Fruit fly (Drosophila melanogaster): ENCODE data around the gene msn.

Gene msn

dm6 chr3L:2567050-2567609 lies 19.2 kb downstream of the msn start:
- no peak for TF ChIP-seq Jra (GFP tag; optimal IDR thresholded peaks at IDR 0.05)
- no peak for TF ChIP-seq usp (GFP tag; optimal IDR thresholded peaks at IDR 0.05)
- no peak for TF ChIP-seq brk (GFP tag; optimal IDR thresholded peaks at IDR 0.05)
- TF ChIP-seq ey (GFP tag; optimal IDR thresholded peaks at IDR 0.05) = no peak
- TF ChIP-seq Hr83 (GFP tag; optimal IDR thresholded peaks at IDR 0.05; ENCODE audit: poor library complexity, severe bottlenecking) = no peak
- no peak for TF ChIP-seq Hr78 (GFP tag; optimal IDR thresholded peaks at IDR 0.05)
- TF ChIP-seq HLH106 (tag; optimal IDR thresholded peaks at IDR 0.05) = no peak
- no peak for TF ChIP-seq Sp1 (GFP tag; optimal IDR thresholded peaks at IDR 0.05)
- TF ChIP-seq woc (GFP tag; optimal IDR thresholded peaks at IDR 0.05) = no peak
- TF ChIP-seq Dif (GFP tag; optimal IDR thresholded peaks at IDR 0.05; ENCODE audit: partially characterized antibody) = no peak
- TF ChIP-seq pan (optimal IDR thresholded peaks at IDR 0.05) = no peak

dm6 chr3L:2566029-2566428 lies 20.3 kb downstream of the msn start:
- TF ChIP-seq sage (GFP tag; optimal IDR thresholded peaks at IDR 0.05) (no peak), sv (GFP tag; optimal IDR thresholded peaks at IDR 0.05) (no peak), Sp1 (GFP tag; optimal IDR thresholded peaks at IDR 0.05) (no peak), Rel (GFP tag; optimal IDR thresholded peaks at IDR 0.05) (no peak), Rel (tag; optimal IDR thresholded peaks at IDR 0.05) (peak; percentile 18), lola (GFP tag; optimal IDR thresholded peaks at IDR 0.05) (no peak)

DNA sequence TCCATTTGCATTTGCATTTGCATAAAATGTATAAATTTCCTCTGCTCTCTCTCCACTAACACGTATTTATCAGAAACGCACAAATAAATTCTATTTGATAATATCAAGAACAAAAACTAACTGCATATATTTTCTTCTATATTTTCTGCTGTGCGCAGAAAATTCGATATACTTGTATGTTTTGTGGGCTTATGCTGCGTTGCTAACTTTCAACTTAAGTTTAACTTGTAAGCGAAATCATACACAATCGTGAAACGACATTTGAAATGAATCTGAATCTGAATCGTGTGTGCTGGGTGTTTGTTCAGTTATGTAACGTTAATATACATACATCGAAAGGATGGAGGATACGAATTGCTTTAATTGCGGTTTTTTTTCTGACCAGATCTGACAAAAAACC lies 30.7 kb downstream of the msn start:
- TF ChIP-seq GATAd (GFP tag; optimal IDR thresholded peaks at IDR 0.05) = no peak
- TF ChIP-seq usp (GFP tag; optimal IDR thresholded peaks at IDR 0.05) = no peak
- no peak for TF ChIP-seq jim (GFP tag; optimal IDR thresholded peaks at IDR 0.05)
- TF ChIP-seq tai (GFP tag; optimal IDR thresholded peaks at IDR 0.05) = no peak
- no peak for TF ChIP-seq HLH106 (tag; optimal IDR thresholded peaks at IDR 0.05)
- no peak for TF ChIP-seq Dfd (GFP tag; optimal IDR thresholded peaks at IDR 0.05)
- no peak for TF ChIP-seq Rel (GFP tag; optimal IDR thresholded peaks at IDR 0.05)
- no peak for TF ChIP-seq Rel (tag; optimal IDR thresholded peaks at IDR 0.05)
- no peak for TF ChIP-seq Hr83 (GFP tag; optimal IDR thresholded peaks at IDR 0.05; ENCODE audit: poor library complexity, severe bottlenecking)
- TF ChIP-seq Myc (optimal IDR thresholded peaks at IDR 0.05) = no peak

DNA sequence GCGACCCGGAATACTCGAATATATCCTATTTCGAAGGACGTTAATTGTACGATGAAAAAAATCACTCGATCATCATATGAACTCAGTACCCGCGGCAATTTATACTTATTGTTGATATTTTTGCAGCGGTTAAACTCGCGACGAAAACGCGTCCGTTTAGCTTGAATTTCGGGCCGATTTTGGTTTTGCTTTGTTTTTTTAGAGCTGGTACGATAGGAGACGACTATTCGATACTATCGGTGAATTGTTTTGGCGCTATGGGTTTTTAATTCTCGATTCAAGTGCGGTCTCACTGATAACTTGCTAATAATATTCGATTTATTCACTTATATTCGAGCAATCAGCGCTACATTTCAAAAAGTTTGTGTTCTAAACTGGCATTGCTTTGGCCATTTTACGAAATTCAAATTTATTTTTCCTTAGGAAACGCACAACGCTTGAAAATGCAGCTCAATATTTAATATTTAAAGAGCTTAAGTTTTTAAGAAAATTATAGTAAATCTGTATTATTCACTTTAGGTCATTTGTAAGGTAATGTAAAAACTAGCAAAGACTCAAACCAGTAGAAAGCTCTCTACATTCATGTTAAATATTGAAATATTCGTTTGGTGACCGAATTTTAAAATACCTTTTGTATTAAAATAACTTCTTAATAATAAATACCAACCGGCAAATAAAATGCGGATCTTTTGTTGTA lies 32.1 kb downstream of the msn start, which contains the start of gene Spn:
Spn (minus strand) TSS at position 175 of the 697 bp plus-strand sequence.
- TF ChIP-seq dsf (GFP tag; optimal IDR thresholded peaks at IDR 0.05; ENCODE audit: borderline replicate concordance) = no peak
- peak; percentile 60 for TF ChIP-seq Sp1 (GFP tag; optimal IDR thresholded peaks at IDR 0.05)
- TF ChIP-seq Mio (GFP tag; optimal IDR thresholded peaks at IDR 0.05) = peak; percentile 36
- TF ChIP-seq pan (optimal IDR thresholded peaks at IDR 0.05) = no peak
- TF ChIP-seq CG32264 (GFP tag; optimal IDR thresholded peaks at IDR 0.05) = peak; percentile 54
- TF ChIP-seq OdsH (GFP tag; optimal IDR thresholded peaks at IDR 0.05) = peak; percentile 24
- no peak for TF ChIP-seq Dfd (GFP tag; optimal IDR thresholded peaks at IDR 0.05)
- peak; percentile 61 for TF ChIP-seq Hnf4 (GFP tag; optimal IDR thresholded peaks at IDR 0.05)
- no peak for TF ChIP-seq fru (GFP tag; optimal IDR thresholded peaks at IDR 0.05)
- no peak for TF ChIP-seq Vsx2 (GFP tag; optimal IDR thresholded peaks at IDR 0.05; ENCODE audit: partially characterized antibody)
- peak; percentile 78 for TF ChIP-seq brk (GFP tag; optimal IDR thresholded peaks at IDR 0.05)
- TF ChIP-seq Myc (optimal IDR thresholded peaks at IDR 0.05) = peak; percentile 83
- no peak for TF ChIP-seq Rel (GFP tag; optimal IDR thresholded peaks at IDR 0.05)
- peak; percentile 67 for TF ChIP-seq Rel (tag; optimal IDR thresholded peaks at IDR 0.05)
- peak; percentile 68 for TF ChIP-seq jim (GFP tag; optimal IDR thresholded peaks at IDR 0.05)
- TF ChIP-seq dl (GFP tag; optimal IDR thresholded peaks at IDR 0.05; ENCODE audit: insufficient read depth in 1 of 2, partially characterized antibody in 2 of 2) = no peak
- no peak for TF ChIP-seq N (GFP tag; optimal IDR thresholded peaks at IDR 0.05)
- peak; percentile 14 for TF ChIP-seq Jra (GFP tag; optimal IDR thresholded peaks at IDR 0.05)
- peak; percentile 31 for TF ChIP-seq br (GFP tag; optimal IDR thresholded peaks at IDR 0.05)
- peak; percentile 69 for TF ChIP-seq tai (GFP tag; optimal IDR thresholded peaks at IDR 0.05)
- peak; percentile 74 for TF ChIP-seq Hr83 (GFP tag; optimal IDR thresholded peaks at IDR 0.05; ENCODE audit: poor library complexity, severe bottlenecking)
- peak; percentile 46 for TF ChIP-seq h (GFP tag; optimal IDR thresholded peaks at IDR 0.05)
- TF ChIP-seq sage (GFP tag; optimal IDR thresholded peaks at IDR 0.05) = peak; percentile 43
- peak; percentile 19 for TF ChIP-seq CG9705 (GFP tag; optimal IDR thresholded peaks at IDR 0.05)
- TF ChIP-seq ey (GFP tag; optimal IDR thresholded peaks at IDR 0.05) = peak; percentile 2
- TF ChIP-seq lola (GFP tag; optimal IDR thresholded peaks at IDR 0.05) = no peak
- peak; percentile 32 for TF ChIP-seq HLH106 (tag; optimal IDR thresholded peaks at IDR 0.05)
- TF ChIP-seq foxo (GFP tag; optimal IDR thresholded peaks at IDR 0.05) = peak in 1 of 2 experiments; percentile 6
- TF ChIP-seq Dif (GFP tag; optimal IDR thresholded peaks at IDR 0.05; ENCODE audit: partially characterized antibody) = no peak
- peak; percentile 59 for TF ChIP-seq rgr (GFP tag; optimal IDR thresholded peaks at IDR 0.05)
- TF ChIP-seq sv (GFP tag; optimal IDR thresholded peaks at IDR 0.05) = no peak
- no peak for TF ChIP-seq dmrt93B (GFP tag; optimal IDR thresholded peaks at IDR 0.05)
- no peak for TF ChIP-seq GATAd (GFP tag; optimal IDR thresholded peaks at IDR 0.05)
- no peak for TF ChIP-seq CrebA (GFP tag; optimal IDR thresholded peaks at IDR 0.05; ENCODE audit: borderline replicate concordance)
- TF ChIP-seq Abd-B (GFP tag; optimal IDR thresholded peaks at IDR 0.05) = no peak
- no peak for TF ChIP-seq Hr78 (GFP tag; optimal IDR thresholded peaks at IDR 0.05)
- no peak for TF ChIP-seq psq (GFP tag; optimal IDR thresholded peaks at IDR 0.05)
- no peak for TF ChIP-seq usp (GFP tag; optimal IDR thresholded peaks at IDR 0.05)
- TF ChIP-seq woc (GFP tag; optimal IDR thresholded peaks at IDR 0.05) = no peak

Measured in whole organism, wandering third instar larva.